Worm (Caenorhabditis elegans) whole organism, midembryonic: ENCODE data around the gene K05F1.8.

ENCODE experiments used
- T22C8.4 ChIP-seq: fragments of 200-800 bp; sonication (Bioruptor generic); IDR thresholded peaks from 2 replicates; pipeline ENCODE4 v1.3.6; 2022; ENCODE audit warnings: missing genetic modification characterization, missing compliant biosample characterization
- cog-1 ChIP-seq: sonication (generic microtip); optimal IDR thresholded peaks from 2 replicates; lab custom pipeline; 2016; ENCODE audit warnings: missing genetic modification characterization, missing compliant biosample characterization
- flt-1 ChIP-seq: fragments of 200-800 bp; sonication (Bioruptor generic); IDR thresholded peaks from 2 replicates; pipeline ENCODE4 v1.3.6; 2022; ENCODE audit warnings: missing genetic modification characterization, missing compliant biosample characterization
- klf-2 ChIP-seq: fragments of 200-800 bp; sonication (Bioruptor generic); conservative IDR thresholded peaks from 2 replicates; pipeline ENCODE4 v1.3.6; 2022; ENCODE audit warnings: missing genetic modification reagents, missing genetic modification characterization, missing compliant biosample characterization
- med-1 ChIP-seq: sonication (generic microtip); optimal IDR thresholded peaks from 2 replicates; lab custom pipeline; 2017; ENCODE audit warnings: missing genetic modification characterization, mild to moderate bottlenecking, missing compliant biosample characterization, antibody characterized with exemption, missing genetic modification reagents; ENCODE audit not compliant: insufficient read depth
- ref-1 ChIP-seq: fragments of 200-800 bp; sonication (Bioruptor generic); conservative IDR thresholded peaks from 2 replicates; pipeline ENCODE4 v1.3.6; 2022; ENCODE audit warnings: missing genetic modification reagents, missing genetic modification characterization, missing compliant biosample characterization
- tab-1 ChIP-seq: fragments of 200-800 bp; sonication (Bioruptor generic); IDR thresholded peaks from 2 replicates; pipeline ENCODE4 v1.3.6; 2022; ENCODE audit warnings: missing genetic modification characterization, missing compliant biosample characterization
- ztf-23 ChIP-seq: fragments of 200-800 bp; sonication (Bioruptor generic); IDR thresholded peaks from 2 replicates; pipeline ENCODE4 v1.3.6; 2022; ENCODE audit warnings: missing genetic modification reagents, missing genetic modification characterization, missing compliant biosample characterization
- ztf-29 ChIP-seq: fragments of 200-800 bp; sonication (Bioruptor generic); IDR thresholded peaks from 2 replicates; pipeline ENCODE4 v1.3.6; 2022; ENCODE audit warnings: missing genetic modification reagents, missing genetic modification characterization, missing compliant biosample characterization

Gene K05F1.8

ce11 chrII:5792490-5792889 lies 7.0 kb downstream of the K05F1.8 start, which contains the start of gene K05F1.14:
Gene K05F1.14 (minus strand): TSS chrII:5792590.
- no peak for TF ChIP-seq tab-1 (GFP tag; lab: Robert Waterston, UW)
- TF ChIP-seq med-1 (GFP tag; lab: Kevin White, UChicago) = no peak
- no peak for TF ChIP-seq flt-1 (GFP tag; lab: Robert Waterston, UW)
- no peak for TF ChIP-seq ztf-23 (GFP tag; lab: Robert Waterston, UW)
- no peak for TF ChIP-seq klf-2 (GFP tag; lab: Robert Waterston, UW)
- TF ChIP-seq cog-1 = no peak
- no peak for TF ChIP-seq T22C8.4 (GFP tag; lab: Robert Waterston, UW)
- TF ChIP-seq ztf-29 = no peak
- no peak for TF ChIP-seq ref-1

ce11 chrII:5790313-5790773 lies 9.1 kb downstream of the K05F1.8 start, which contains the start of gene lect-2:
Gene lect-2 (plus strand): TSS chrII:5790723.
- TF ChIP-seq med-1 (GFP tag; lab: Kevin White, UChicago) = no peak
- no peak for TF ChIP-seq cog-1
- TF ChIP-seq tab-1 (GFP tag; lab: Robert Waterston, UW) = no peak

- TF ChIP-seq ztf-23 (GFP tag; lab: Robert Waterston, UW) (no peak), ref-1 (no peak), T22C8.4 (GFP tag; lab: Robert Waterston, UW) (no peak), flt-1 (GFP tag; lab: Robert Waterston, UW) (no peak), med-1 (GFP tag; lab: Kevin White, UChicago) (no peak), tab-1 (GFP tag; lab: Robert Waterston, UW) (no peak), klf-2 (GFP tag; lab: Robert Waterston, UW) (no peak), ztf-29 (no peak), cog-1 (no peak)
These were observed 10.6 kb downstream of the K05F1.8 start, which contains the start of gene K05F1.13 for ce11 chrII:5788815-5789214. Gene K05F1.13 (plus strand): TSS chrII:5789115.

- TF ChIP-seq ztf-23 (GFP tag; lab: Robert Waterston, UW) (no peak), klf-2 (GFP tag; lab: Robert Waterston, UW) (no peak), cog-1 (no peak), T22C8.4 (GFP tag; lab: Robert Waterston, UW) (no peak), ref-1 (no peak), med-1 (GFP tag; lab: Kevin White, UChicago) (no peak), ztf-29 (no peak), tab-1 (GFP tag; lab: Robert Waterston, UW) (no peak), flt-1 (GFP tag; lab: Robert Waterston, UW) (no peak)
These were observed 13.9 kb downstream of the K05F1.8 start for ce11 chrII:5785504-5785903.

- TF ChIP-seq med-1 (GFP tag; lab: Kevin White, UChicago) = no peak
- peak; percentile 60 for TF ChIP-seq T22C8.4 (GFP tag; lab: Robert Waterston, UW)
- TF ChIP-seq ztf-29 = peak; percentile 42; the same call in 1 of the 2 replicates
- peak; percentile 68; the same call in 1 of the 2 replicates for TF ChIP-seq klf-2 (GFP tag; lab: Robert Waterston, UW)
- peak; percentile 64; the same call in 1 of the 2 replicates for TF ChIP-seq flt-1 (GFP tag; lab: Robert Waterston, UW)
- TF ChIP-seq ref-1 = peak; percentile 54; the same call in 1 of the 2 replicates
- peak; percentile 58 for TF ChIP-seq cog-1
- peak; percentile 84 for TF ChIP-seq ztf-23 (GFP tag; lab: Robert Waterston, UW)
- TF ChIP-seq tab-1 (GFP tag; lab: Robert Waterston, UW) = peak; percentile 70; the same call in 1 of the 2 replicates
These were observed 17.2 kb downstream of the K05F1.8 start, which contains the start of gene K05F1.6 for ce11 chrII:5781935-5782921. Gene K05F1.6 (plus strand): TSS chrII:5782520.

ce11 chrII:5779866-5780265 lies 19.6 kb downstream of the K05F1.8 start:
- no peak for TF ChIP-seq klf-2 (GFP tag; lab: Robert Waterston, UW)
- no peak for TF ChIP-seq ztf-29
- TF ChIP-seq ztf-23 (GFP tag; lab: Robert Waterston, UW) = no peak
- TF ChIP-seq tab-1 (GFP tag; lab: Robert Waterston, UW) = no peak
- no peak for TF ChIP-seq T22C8.4 (GFP tag; lab: Robert Waterston, UW)

ce11 chrII:5777372-5777771 lies 22.1 kb downstream of the K05F1.8 start:
- TF ChIP-seq med-1 (GFP tag; lab: Kevin White, UChicago) = no peak
- no peak for TF ChIP-seq flt-1 (GFP tag; lab: Robert Waterston, UW)
- no peak for TF ChIP-seq ref-1
- TF ChIP-seq T22C8.4 (GFP tag; lab: Robert Waterston, UW) = no peak
- no peak for TF ChIP-seq ztf-23 (GFP tag; lab: Robert Waterston, UW)
- TF ChIP-seq cog-1 = no peak
- no peak for TF ChIP-seq ztf-29
- TF ChIP-seq tab-1 (GFP tag; lab: Robert Waterston, UW) = no peak
- no peak for TF ChIP-seq klf-2 (GFP tag; lab: Robert Waterston, UW)

ce11 chrII:5774879-5775278 lies 24.6 kb downstream of the K05F1.8 start:
- TF ChIP-seq med-1 (GFP tag; lab: Kevin White, UChicago) = no peak
- TF ChIP-seq tab-1 (GFP tag; lab: Robert Waterston, UW) = no peak
- TF ChIP-seq klf-2 (GFP tag; lab: Robert Waterston, UW) = no peak
- no peak for TF ChIP-seq flt-1 (GFP tag; lab: Robert Waterston, UW)
- TF ChIP-seq ztf-23 (GFP tag; lab: Robert Waterston, UW) = no peak
- no peak for TF ChIP-seq ztf-29
- TF ChIP-seq T22C8.4 (GFP tag; lab: Robert Waterston, UW) = no peak
- no peak for TF ChIP-seq cog-1
- TF ChIP-seq ref-1 = no peak

ce11 chrII:5774120-5774519 lies 25.3 kb downstream of the K05F1.8 start, which contains the start of the genes dmd-5 and F10C1.1:
Gene dmd-5 (minus strand): TSS chrII:5774220.
Gene F10C1.1 (plus strand): TSS chrII:5774229.
- TF ChIP-seq T22C8.4 (GFP tag; lab: Robert Waterston, UW) (no peak), ref-1 (no peak), klf-2 (GFP tag; lab: Robert Waterston, UW) (no peak), tab-1 (GFP tag; lab: Robert Waterston, UW) (no peak), med-1 (GFP tag; lab: Kevin White, UChicago) (no peak), ztf-23 (GFP tag; lab: Robert Waterston, UW) (no peak), ztf-29 (no peak), flt-1 (GFP tag; lab: Robert Waterston, UW) (no peak), cog-1 (no peak)
